Worm (Caenorhabditis elegans): ENCODE measurements around the gene ptpn-22.
A peak's percentile ranks its signal among the peaks of the same experiment; 100 is the strongest.

The ptpn-22 gene

DNA sequence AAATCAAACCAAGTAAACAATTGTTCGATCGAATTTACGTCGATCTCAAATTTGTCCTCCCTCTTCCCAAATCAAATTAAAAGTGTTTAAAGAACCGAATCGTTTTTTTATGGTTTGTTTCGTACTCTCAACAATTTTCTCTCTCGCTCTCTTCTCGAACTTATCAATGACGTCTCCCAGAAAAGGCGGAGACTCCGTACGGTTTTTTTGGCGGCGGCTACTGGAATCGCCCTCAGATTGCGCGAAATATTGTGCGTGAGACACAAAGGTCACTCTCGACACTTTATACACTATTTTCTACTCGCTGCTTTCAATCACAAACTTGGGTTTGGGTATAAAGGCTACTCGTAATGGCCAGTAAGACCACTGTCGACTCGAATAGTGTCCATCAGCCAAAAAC, 19.6 kb downstream of the ptpn-22 start, which contains the start of gene epic-2:
TSS of gene epic-2 (plus strand) at position 317 of the 400 bp plus-strand sequence.
- TF ChIP-seq nhr-28 (tag; optimal IDR thresholded peaks at IDR 0.05) (peak; percentile 69), Y105C5A.15 (GFP tag; IDR thresholded peaks at IDR 0.05) (no peak)

DNA sequence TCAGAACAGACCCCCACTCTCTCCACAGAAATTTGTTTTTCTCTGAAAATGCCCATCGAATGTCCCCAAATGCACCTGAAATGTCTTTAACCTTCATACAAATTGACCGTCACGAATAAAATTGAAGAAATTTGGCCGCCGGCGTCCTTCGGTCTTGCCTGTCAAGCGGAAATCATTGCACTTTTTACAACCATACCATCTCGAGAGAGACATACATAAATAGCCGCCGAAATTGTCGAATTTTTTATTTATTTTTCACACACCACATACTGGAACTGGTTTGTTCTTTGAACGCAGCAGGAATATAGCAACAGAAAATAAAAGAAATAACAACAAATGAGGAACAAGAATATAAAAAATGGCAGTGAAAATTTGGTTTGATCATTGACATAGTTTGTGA, 24.4 kb downstream of the ptpn-22 start:
- TF ChIP-seq lin-29 (GFP tag; IDR thresholded peaks at IDR 0.05) (no peak), nhr-25 (tag; optimal IDR thresholded peaks at IDR 0.05; ENCODE audit: borderline replicate concordance, insufficient read depth) (peak; percentile 11)

ce11 chrIV:1713618-1714017, 26.4 kb downstream of the ptpn-22 start:
- TF ChIP-seq nhr-6 (tag; optimal IDR thresholded peaks at IDR 0.05): no peak
- TF ChIP-seq unc-62 (GFP tag; optimal IDR thresholded peaks at IDR 0.05 in 1 of 2): peak in 1 of 2 experiments; percentile 57
- TF ChIP-seq unc-62 (tag; optimal IDR thresholded peaks at IDR 0.05): no peak
- TF ChIP-seq aha-1 (tag): peak; percentile 37
- TF ChIP-seq lin-13 (GFP tag; optimal IDR thresholded peaks at IDR 0.05): no peak
- TF ChIP-seq set-16 (GFP tag; IDR thresholded peaks at IDR 0.05): peak; percentile 62

ce11 chrIV:1711029-1711489, 29.0 kb downstream of the ptpn-22 start, which contains the start of gene rpi-2:
TSS of gene rpi-2 (plus strand) at chrIV:1711262.
- TF ChIP-seq Y48G9A.11 (GFP tag; IDR thresholded peaks at IDR 0.05) (peak; percentile 82), sdz-12 (GFP tag; optimal IDR thresholded peaks at IDR 0.05) (peak; percentile 40), nhr-11 (tag; optimal IDR thresholded peaks at IDR 0.05) (peak; percentile 4), vab-7 (GFP tag; IDR thresholded peaks at IDR 0.05) (0 out of 2 replicates have a peak, but pooled peaks have one; percentile 23), tra-1 (GFP tag; IDR thresholded peaks at IDR 0.05) (peak; percentile 48; the same call in 1 of the 2 replicates), unc-62 (GFP tag; optimal IDR thresholded peaks at IDR 0.05 in 1 of 2) (peak in 1 of 2 experiments; percentile 92), unc-62 (tag; optimal IDR thresholded peaks at IDR 0.05) (no peak), skn-1 (tag; optimal IDR thresholded peaks at IDR 0.05) (no peak), php-3 (GFP tag; IDR thresholded peaks at IDR 0.05) (0 out of 2 replicates have a peak, but pooled peaks have one; percentile 45), ZK546.5 (tag; optimal IDR thresholded peaks at IDR 0.05) (peak in 1 of 2 experiments; percentile 46), nhr-6 (tag; optimal IDR thresholded peaks at IDR 0.05) (no peak), lin-29 (GFP tag; IDR thresholded peaks at IDR 0.05) (0 out of 2 replicates have a peak, but pooled peaks have one; percentile 19), nhr-28 (tag; optimal IDR thresholded peaks at IDR 0.05) (no peak), nhr-41 (GFP tag; IDR thresholded peaks at IDR 0.05) (0 out of 2 replicates have a peak, but pooled peaks have one; percentile 16), F44E2.7 (GFP tag; IDR thresholded peaks at IDR 0.05) (no peak), hlh-30 (tag; optimal IDR thresholded peaks at IDR 0.05; ENCODE audit: insufficient read depth) (no peak), Y105C5A.15 (GFP tag; IDR thresholded peaks at IDR 0.05) (peak; percentile 84), aha-1 (tag) (no peak), mep-1 (tag; optimal IDR thresholded peaks at IDR 0.05) (peak; percentile 13), snpc-1.2 (GFP tag; IDR thresholded peaks at IDR 0.05) (peak; percentile 86), lin-38 (GFP tag; IDR thresholded peaks at IDR 0.05) (peak; percentile 88), daf-16 (GFP tag; optimal IDR thresholded peaks at IDR 0.05) (peak in 1 of 2 experiments; percentile 31), daf-16 (tag; optimal IDR thresholded peaks at IDR 0.05) (no peak), F26F4.8 (GFP tag; conservative IDR thresholded peaks at IDR 0.05) (0 out of 2 replicates have a peak, but pooled peaks have one; percentile 26), attf-4 (tag; optimal IDR thresholded peaks at IDR 0.05) (no peak), nhr-102 (tag; optimal IDR thresholded peaks at IDR 0.05) (peak; percentile 22), D1046.2 (GFP tag; IDR thresholded peaks at IDR 0.05) (peak; percentile 71; the same call in 1 of the 2 replicates), mes-2 (tag; optimal IDR thresholded peaks at IDR 0.05; ENCODE audit: poor library complexity, severe bottlenecking) (peak; percentile 42), T26A8.4 (GFP tag; IDR thresholded peaks at IDR 0.05) (peak; percentile 57), gei-8 (GFP tag; optimal IDR thresholded peaks at IDR 0.05) (peak; percentile 55), lin-1 (GFP tag; IDR thresholded peaks at IDR 0.05) (peak; percentile 63; the same call in 1 of the 2 replicates), duxl-1 (tag; optimal IDR thresholded peaks at IDR 0.05; ENCODE audit: poor library complexity) (peak; percentile 11), mxl-2 (GFP tag; conservative IDR thresholded peaks at IDR 0.05) (0 out of 2 replicates have a peak, but pooled peaks have one; percentile 37), madf-5 (GFP tag; IDR thresholded peaks at IDR 0.05) (peak in 1 of 2 experiments; percentile 80; a peak in 1 of 4 replicates), unc-130 (GFP tag; optimal IDR thresholded peaks at IDR 0.05) (peak; percentile 53), ama-1 (optimal IDR thresholded peaks at IDR 0.05) (peak; percentile 87), dmd-8 (GFP tag; IDR thresholded peaks at IDR 0.05) (peak; percentile 74; the same call in 1 of the 2 replicates), spr-1 (tag; optimal IDR thresholded peaks at IDR 0.05) (peak; percentile 50), zip-11 (GFP tag; IDR thresholded peaks at IDR 0.05) (0 out of 2 replicates have a peak, but pooled peaks have one; percentile 23), spr-3 (GFP tag; optimal IDR thresholded peaks at IDR 0.05) (peak; percentile 41)
